Worm (Caenorhabditis elegans) whole organism, early embryonic: ENCODE results near the gene age-1.

ENCODE experiments used
- B0310.2 ChIP-seq: sonication (generic microtip); optimal IDR thresholded peaks from 2 replicates; lab custom pipeline; 2016; ENCODE audit warnings: mild to moderate bottlenecking, missing genetic modification characterization, missing compliant biosample characterization
- F13C5.2 ChIP-seq: sonication (generic microtip); optimal IDR thresholded peaks from 2 replicates; lab custom pipeline; 2017; ENCODE audit warnings: mild to moderate bottlenecking, missing genetic modification characterization, inconsistent platforms, missing compliant biosample characterization
- aly-1 ChIP-seq: sonication (generic microtip); optimal IDR thresholded peaks from 2 replicates; lab custom pipeline; 2016; ENCODE audit warnings: missing genetic modification characterization, missing compliant biosample characterization
- ama-1 ChIP-seq: fragments of 150-350 bp; optimal IDR thresholded peaks from 2 replicates; lab custom pipeline; 2014
- ets-7 ChIP-seq: sonication (generic microtip); optimal IDR thresholded peaks from 2 replicates; lab custom pipeline; 2016; ENCODE audit warnings: missing genotype, missing genetic modification characterization, missing compliant biosample characterization
- flt-1 ChIP-seq: fragments of 200-800 bp; sonication (Bioruptor generic); IDR thresholded peaks from 2 replicates; pipeline ENCODE4 v1.3.6; 2022; ENCODE audit warnings: missing genetic modification characterization, missing compliant biosample characterization
- hmbx-1 ChIP-seq: sonication (generic microtip); optimal IDR thresholded peaks from 2 replicates; lab custom pipeline; 2016; ENCODE audit warnings: mild to moderate bottlenecking, missing genetic modification characterization, missing compliant biosample characterization
- hmg-4 ChIP-seq: fragments of 200-800 bp; sonication (Bioruptor generic); optimal IDR thresholded peaks from 2 replicates; lab custom pipeline; 2018; ENCODE audit warnings: mild to moderate bottlenecking, missing genetic modification characterization, missing compliant biosample characterization
- hnd-1 ChIP-seq: sonication (generic microtip); optimal IDR thresholded peaks from 2 replicates; lab custom pipeline; 2016; ENCODE audit warnings: missing genetic modification characterization, missing compliant biosample characterization
- pes-1 ChIP-seq: fragments of 200-800 bp; sonication (Bioruptor generic); IDR thresholded peaks from 2 replicates; pipeline ENCODE4 v1.3.6; 2022; ENCODE audit warnings: missing genetic modification reagents, missing genetic modification characterization, missing compliant biosample characterization
- tbx-11 ChIP-seq: fragments of 200-800 bp; sonication (Bioruptor generic); IDR thresholded peaks from 2 replicates; pipeline ENCODE4 v1.3.6; 2022; ENCODE audit warnings: missing genetic modification characterization, missing compliant biosample characterization
- tbx-37 ChIP-seq: fragments of 200-800 bp; sonication (Bioruptor generic); conservative IDR thresholded peaks from 2 replicates; pipeline ENCODE4 v1.3.6; 2022; ENCODE audit warnings: missing genetic modification reagents, missing genetic modification characterization, missing compliant biosample characterization
- tra-4 ChIP-seq: sonication (generic microtip); optimal IDR thresholded peaks from 2 replicates; lab custom pipeline; 2017; ENCODE audit warnings: missing genetic modification characterization, missing compliant biosample characterization

- TF ChIP-seq ets-7 (tag; lab: Kevin White, UChicago) (no peak), flt-1 (GFP tag; lab: Robert Waterston, UW) (peak; percentile 27; the same call in 1 of the 2 replicates), hmg-4 (peak; percentile 87), hnd-1 (no peak), ama-1 (lab: Kevin White, UChicago) (no peak), pes-1 (0 out of 2 replicates have a peak, but pooled peaks have one; percentile 18), tbx-11 (0 out of 2 replicates have a peak, but pooled peaks have one; percentile 49), hmbx-1 (tag; lab: Kevin White, UChicago) (no peak), tra-4 (no peak), tbx-37 (GFP tag; lab: Robert Waterston, UW) (no peak), aly-1 (tag; lab: Kevin White, UChicago) (no peak), F13C5.2 (tag; lab: Kevin White, UChicago) (peak; percentile 16), B0310.2 (tag; lab: Kevin White, UChicago) (no peak)
Observed at ce11 chrII:11566970-11567711, 40.3 kb upstream of the age-1 start, which contains the start of gene F54D5.5.
